Worm (Caenorhabditis elegans) whole organism, L4 larva: ENCODE data around the gene srd-12.

Source experiments
- D1046.2 ChIP-seq: fragments of 200-800 bp; sonication (Bioruptor generic); IDR thresholded peaks from 2 replicates; pipeline ENCODE4 v1.3.6; 2022; ENCODE audit warnings: missing genetic modification characterization, missing compliant biosample characterization
- T26A8.4 ChIP-seq: fragments of 200-800 bp; sonication (Bioruptor generic); IDR thresholded peaks from 2 replicates; pipeline ENCODE4 v1.3.6; 2022; ENCODE audit warnings: missing genetic modification characterization, missing compliant biosample characterization
- Y105C5A.15 ChIP-seq: fragments of 200-800 bp; sonication (Bioruptor generic); IDR thresholded peaks from 2 replicates; pipeline ENCODE4 v1.3.6; 2022; ENCODE audit warnings: missing genetic modification characterization, missing compliant biosample characterization
- ZK546.5 ChIP-seq, 2 experiments: sonication (generic microtip); optimal IDR thresholded peaks; 2 replicates each; lab custom pipeline; 2017; ENCODE audit warnings: missing biosample characterization in 2 of 2, missing genetic modification characterization in 2 of 2
- aha-1 ChIP-seq: fragments of 150-350 bp; peaks from one replicate; lab custom pipeline; 2014; ENCODE audit warnings: missing biosample characterization, missing genetic modification characterization
- aly-2 ChIP-seq: sonication (generic microtip); optimal IDR thresholded peaks from 2 replicates; lab custom pipeline; 2018; ENCODE audit warnings: missing biosample characterization, missing genetic modification characterization
- ama-1 ChIP-seq: fragments of 150-350 bp; optimal IDR thresholded peaks from 2 replicates; lab custom pipeline; 2014; ENCODE audit warnings: inconsistent platforms, mixed read lengths
- arid-1 ChIP-seq: fragments of 200-800 bp; sonication (Bioruptor generic); conservative IDR thresholded peaks from 2 replicates; pipeline ENCODE4 v1.3.6; 2022; ENCODE audit warnings: missing genetic modification reagents, missing genetic modification characterization, missing compliant biosample characterization
- ceh-20 ChIP-seq: fragments of 200-800 bp; sonication (Bioruptor generic); IDR thresholded peaks from 2 replicates; pipeline ENCODE4 v1.3.6; 2022; ENCODE audit warnings: missing genetic modification reagents, missing genetic modification characterization, missing compliant biosample characterization
- ceh-32 ChIP-seq: sonication (generic microtip); optimal IDR thresholded peaks from 2 replicates; lab custom pipeline; 2016; ENCODE audit warnings: mild to moderate bottlenecking, missing genetic modification characterization, missing compliant biosample characterization; ENCODE audit not compliant: poor library complexity
- daf-16 ChIP-seq, 3 experiments: sonication (generic microtip); optimal IDR thresholded peaks; 2 replicates each; lab custom pipeline; 2016 to 2017; ENCODE audit warnings: missing genetic modification characterization in 3 of 3, missing genetic modification reagents in 3 of 3, mild to moderate bottlenecking in 2 of 3, missing compliant biosample characterization in 2 of 3, missing biosample characterization in 1 of 3, moderate library complexity in 1 of 3
- daf-19 ChIP-seq: fragments of 200-800 bp; sonication (Bioruptor generic); conservative IDR thresholded peaks from 2 replicates; pipeline ENCODE4 v1.3.6; 2022; ENCODE audit warnings: missing genetic modification characterization, missing compliant biosample characterization
- daf-8 ChIP-seq: fragments of 200-800 bp; sonication (Bioruptor generic); IDR thresholded peaks from 2 replicates; pipeline ENCODE4 v1.3.6; 2022; ENCODE audit warnings: missing genetic modification characterization, missing compliant biosample characterization
- dmd-9 ChIP-seq: fragments of 200-800 bp; sonication (Bioruptor generic); IDR thresholded peaks from 2 replicates; pipeline ENCODE4 v1.3.6; 2022; ENCODE audit warnings: missing genetic modification reagents, missing genetic modification characterization, missing compliant biosample characterization
- dpl-1 ChIP-seq: fragments of 150-350 bp; optimal IDR thresholded peaks from 2 replicates; lab custom pipeline; 2014; ENCODE audit warnings: missing biosample characterization, missing genetic modification reagents, missing genetic modification characterization
- dve-1 ChIP-seq: sonication (generic microtip); optimal IDR thresholded peaks from 2 replicates; lab custom pipeline; 2017; ENCODE audit warnings: antibody characterized with exemption, mild to moderate bottlenecking, missing genetic modification characterization, missing compliant biosample characterization; ENCODE audit not compliant: insufficient read depth
- egl-27 ChIP-seq: sonication (generic microtip); optimal IDR thresholded peaks from 3 replicates; lab custom pipeline; 2017; ENCODE audit warnings: missing biosample characterization, missing genetic modification reagents, missing genetic modification characterization
- egl-43 ChIP-seq: fragments of 200-800 bp; sonication (Bioruptor generic); IDR thresholded peaks from 2 replicates; pipeline ENCODE4 v1.3.6; 2022; ENCODE audit warnings: missing genetic modification reagents, missing genetic modification characterization, missing compliant biosample characterization
- fos-1 ChIP-seq: fragments of 150-350 bp; optimal IDR thresholded peaks from 2 replicates; lab custom pipeline; 2014; ENCODE audit warnings: missing biosample characterization, missing genetic modification characterization
- gei-8 ChIP-seq: fragments of 200-800 bp; sonication (Bioruptor generic); optimal IDR thresholded peaks from 2 replicates; lab custom pipeline; 2018; ENCODE audit warnings: mild to moderate bottlenecking, missing genetic modification characterization, missing compliant biosample characterization
- hif-1 ChIP-seq, 2 experiments: sonication (generic microtip); optimal IDR thresholded peaks; 2 replicates each; lab custom pipeline; 2016 to 2017; ENCODE audit warnings: missing compliant biosample characterization in 2 of 2, missing genetic modification characterization in 2 of 2, missing genetic modification reagents in 2 of 2, missing genotype in 2 of 2, mild to moderate bottlenecking in 1 of 2
- hlh-30 ChIP-seq: sonication (generic microtip); optimal IDR thresholded peaks from 2 replicates; lab custom pipeline; 2017; ENCODE audit warnings: antibody characterized with exemption, mild to moderate bottlenecking, missing genetic modification characterization, missing compliant biosample characterization; ENCODE audit not compliant: insufficient read depth
- hmg-1.1 ChIP-seq: fragments of 200-800 bp; sonication (Bioruptor generic); IDR thresholded peaks from 2 replicates; pipeline ENCODE4 v1.3.6; 2022; ENCODE audit warnings: missing genetic modification reagents, missing genetic modification characterization, missing compliant biosample characterization
- jun-1 ChIP-seq: fragments of 150-350 bp; optimal IDR thresholded peaks from 2 replicates; lab custom pipeline; 2014; ENCODE audit warnings: missing biosample characterization, missing genetic modification reagents, missing genetic modification characterization
- lin-1 ChIP-seq: fragments of 200-800 bp; sonication (Bioruptor generic); IDR thresholded peaks from 2 replicates; pipeline ENCODE4 v1.3.6; 2022; ENCODE audit warnings: missing genetic modification reagents, missing genetic modification characterization, missing compliant biosample characterization
- lin-13 ChIP-seq: fragments of 150-350 bp; optimal IDR thresholded peaks from 2 replicates; lab custom pipeline; 2014; ENCODE audit warnings: missing biosample characterization, missing genetic modification reagents, missing genetic modification characterization
- lir-3 ChIP-seq: sonication (generic microtip); optimal IDR thresholded peaks from 2 replicates; lab custom pipeline; 2016; ENCODE audit warnings: mild to moderate bottlenecking, missing genetic modification characterization, missing compliant biosample characterization
- lsy-2 ChIP-seq, 2 experiments: fragments of 150-350 bp in 1 of 2; sonication (generic microtip) in 1 of 2; optimal IDR thresholded peaks; 2 replicates each; lab custom pipeline; 2014 to 2017; ENCODE audit warnings: missing biosample characterization in 2 of 2, missing genetic modification characterization in 2 of 2
- madf-9 ChIP-seq: fragments of 200-800 bp; sonication (Bioruptor generic); conservative IDR thresholded peaks from 2 replicates; pipeline ENCODE4 v1.3.6; 2022; ENCODE audit warnings: missing genetic modification reagents, missing genetic modification characterization, missing compliant biosample characterization
- mdl-1 ChIP-seq, 2 experiments: fragments of 150-350 bp in 1 of 2; sonication (generic microtip) in 1 of 2; optimal IDR thresholded peaks; 2 replicates each; lab custom pipeline; 2014 to 2017; ENCODE audit warnings: missing biosample characterization in 2 of 2, missing genetic modification characterization in 2 of 2
- mes-2 ChIP-seq: sonication (generic microtip); optimal IDR thresholded peaks from 2 replicates; lab custom pipeline; 2016; ENCODE audit warnings: missing genotype, mild to moderate bottlenecking, missing genetic modification characterization, missing compliant biosample characterization; ENCODE audit not compliant: poor library complexity, severe bottlenecking
- mxl-3 ChIP-seq: fragments of 200-800 bp; sonication (Bioruptor generic); optimal IDR thresholded peaks from 2 replicates; lab custom pipeline; 2018; ENCODE audit warnings: mild to moderate bottlenecking, missing genetic modification characterization, missing compliant biosample characterization
- nhr-11 ChIP-seq: fragments of 150-350 bp; optimal IDR thresholded peaks from 2 replicates; lab custom pipeline; 2014; ENCODE audit warnings: missing biosample characterization, missing genetic modification characterization
- nhr-111 ChIP-seq: fragments of 200-800 bp; sonication (Bioruptor generic); optimal IDR thresholded peaks from 2 replicates; lab custom pipeline; 2018; ENCODE audit warnings: mild to moderate bottlenecking, missing genetic modification characterization, missing compliant biosample characterization
- nhr-28 ChIP-seq: fragments of 150-350 bp; optimal IDR thresholded peaks from 2 replicates; lab custom pipeline; 2014; ENCODE audit warnings: missing biosample characterization, missing genetic modification characterization
- nhr-41 ChIP-seq: fragments of 200-800 bp; sonication (Bioruptor generic); IDR thresholded peaks from 2 replicates; pipeline ENCODE4 v1.3.6; 2022; ENCODE audit warnings: missing genetic modification reagents, missing genetic modification characterization, missing compliant biosample characterization
- nhr-48 ChIP-seq: sonication (generic microtip); optimal IDR thresholded peaks from 2 replicates; lab custom pipeline; 2016; ENCODE audit warnings: mild to moderate bottlenecking, missing genetic modification characterization, missing compliant biosample characterization
- nhr-6 ChIP-seq: fragments of 150-350 bp; optimal IDR thresholded peaks from 2 replicates; lab custom pipeline; 2014; ENCODE audit warnings: missing biosample characterization, missing genetic modification characterization
- nhr-77 ChIP-seq: fragments of 150-350 bp; optimal IDR thresholded peaks from 2 replicates; lab custom pipeline; 2014; ENCODE audit warnings: missing biosample characterization, missing genetic modification characterization
- pqm-1 ChIP-seq: sonication (generic microtip); optimal IDR thresholded peaks from 2 replicates; lab custom pipeline; 2017; ENCODE audit warnings: missing biosample characterization, missing genetic modification characterization
- spr-3 ChIP-seq: fragments of 200-800 bp; sonication (Bioruptor generic); optimal IDR thresholded peaks from 2 replicates; lab custom pipeline; 2018; ENCODE audit warnings: mild to moderate bottlenecking, missing genetic modification characterization, missing compliant biosample characterization
- unc-130 ChIP-seq: sonication (generic microtip); optimal IDR thresholded peaks from 2 replicates; lab custom pipeline; 2016; ENCODE audit warnings: missing genetic modification reagents, missing genetic modification characterization, missing compliant biosample characterization
- unc-62 ChIP-seq, 3 experiments: fragments of 150-350 bp in 1 of 3; sonication (generic microtip); optimal IDR thresholded peaks in 2 of 3; peaks in 1 of 3; 1 replicate in 1 of 3; 2 replicates in 2 of 3; lab custom pipeline; 2014 to 2017; ENCODE audit warnings: missing biosample characterization in 3 of 3, missing genetic modification characterization in 3 of 3, missing genetic modification reagents in 3 of 3, missing genotype in 1 of 3
- zfp-2 ChIP-seq: sonication (generic microtip); optimal IDR thresholded peaks from 2 replicates; lab custom pipeline; 2016; ENCODE audit warnings: mild to moderate bottlenecking, missing genetic modification characterization, missing compliant biosample characterization

srd-12 gene

DNA sequence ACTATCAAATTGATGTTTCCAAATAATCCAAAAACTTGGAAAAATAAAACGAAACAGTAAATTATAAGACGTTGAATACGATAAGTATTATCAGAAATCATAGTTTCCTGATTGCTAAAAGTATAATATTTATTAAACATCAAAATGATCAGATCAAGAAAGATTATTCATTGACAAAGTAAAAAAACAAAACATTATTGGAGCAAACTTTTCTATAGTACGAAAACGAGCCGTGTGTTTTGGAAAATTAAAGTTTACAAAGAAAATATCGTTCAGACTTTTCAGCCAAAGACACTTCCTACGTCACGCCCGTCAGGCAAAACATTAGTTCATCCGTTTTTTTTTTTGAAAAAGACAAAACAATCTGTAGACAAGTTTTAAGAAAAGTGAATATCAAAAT is 6.3 kb downstream of the srd-12 start, which contains the start of gene srsx-15:
TSS of gene srsx-15 (minus strand) at position 101 of the 400 bp plus-strand sequence.
- TF ChIP-seq mdl-1 (tag; optimal IDR thresholded peaks at IDR 0.05; lab: Kevin White, UChicago) (no peak), ama-1 (no peak), lir-3 (tag; lab: Kevin White, UChicago) (no peak), arid-1 (no peak), mxl-3 (GFP tag; lab: Kevin White, UChicago) (no peak), zfp-2 (tag; lab: Kevin White, UChicago) (no peak), daf-16 (GFP tag; optimal IDR thresholded peaks at IDR 0.05; lab: Kevin White, UChicago) (no peak), daf-16 (tag; optimal IDR thresholded peaks at IDR 0.05; lab: Kevin White, UChicago) (no peak), unc-62 (GFP tag; optimal IDR thresholded peaks at IDR 0.05 in 1 of 2; lab: Kevin White, UChicago) (no peak), unc-62 (tag; optimal IDR thresholded peaks at IDR 0.05; lab: Kevin White, UChicago) (no peak), daf-8 (GFP tag; lab: Robert Waterston, UW) (no peak), egl-27 (tag; lab: Kevin White, UChicago) (no peak), madf-9 (no peak), dmd-9 (GFP tag; lab: Robert Waterston, UW) (no peak), aha-1 (tag; lab: Kevin White, UChicago) (no peak), nhr-6 (tag; lab: Kevin White, UChicago) (no peak), egl-43 (GFP tag; lab: Robert Waterston, UW) (no peak), unc-130 (GFP tag; lab: Kevin White, UChicago) (no peak), spr-3 (no peak), daf-19 (GFP tag; lab: Robert Waterston, UW) (no peak)

DNA sequence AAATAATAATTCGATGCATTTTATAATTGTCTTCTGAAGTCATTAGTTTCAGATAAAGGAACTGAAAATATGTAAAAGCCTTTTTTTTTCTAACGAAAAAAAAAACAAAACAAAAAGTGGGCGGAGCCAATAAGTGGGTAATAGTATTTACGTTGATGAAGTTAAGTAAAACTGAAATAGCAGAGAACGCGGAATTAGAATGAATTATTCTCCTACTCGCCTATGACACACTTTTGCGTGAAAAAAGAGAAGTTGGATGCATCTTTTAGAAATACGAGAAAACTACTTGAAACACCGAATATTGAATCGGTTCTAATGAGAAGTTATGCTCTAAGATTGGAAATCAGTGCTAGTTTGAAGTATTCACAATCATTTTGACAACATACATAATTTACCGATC is 10.4 kb downstream of the srd-12 start, which contains the start of gene srsx-16:
TSS of gene srsx-16 (minus strand) at position 101 of the 400 bp plus-strand sequence.
- TF ChIP-seq D1046.2 (GFP tag; lab: Robert Waterston, UW), result no peak
- no peak for TF ChIP-seq mes-2 (tag; lab: Kevin White, UChicago)
- TF ChIP-seq aly-2 (tag; lab: Kevin White, UChicago), result no peak
- TF ChIP-seq fos-1 (tag; lab: Kevin White, UChicago), result no peak
- no peak for TF ChIP-seq lin-1
- TF ChIP-seq ZK546.5 (tag; optimal IDR thresholded peaks at IDR 0.05; lab: Kevin White, UChicago), result no peak
- no peak for TF ChIP-seq nhr-11 (tag; lab: Kevin White, UChicago)
- TF ChIP-seq mxl-3 (GFP tag; lab: Kevin White, UChicago), result no peak
- TF ChIP-seq ceh-32 (tag; lab: Kevin White, UChicago), result no peak

DNA sequence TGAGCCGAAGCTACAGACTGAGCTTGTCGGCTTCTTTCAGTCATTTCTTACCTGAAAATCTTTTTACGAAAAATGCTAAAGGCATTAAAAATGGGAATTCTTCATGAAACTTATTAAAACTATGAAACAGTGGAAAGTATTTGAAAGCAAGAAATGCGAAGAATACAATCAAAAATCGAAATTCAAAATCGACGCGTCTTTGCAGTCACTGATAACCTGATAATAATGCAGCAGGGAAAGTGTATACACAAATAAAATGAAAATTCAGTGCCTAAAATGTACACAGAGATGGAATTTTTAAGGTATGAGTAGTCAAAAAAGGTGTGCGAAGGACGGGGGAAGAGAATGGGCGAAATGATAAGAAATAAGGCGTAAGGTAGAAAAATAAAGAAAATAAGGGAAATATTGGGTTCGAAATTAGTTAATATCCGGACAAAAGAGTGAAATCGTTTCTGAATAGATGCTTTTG is 15.5 kb downstream of the srd-12 start, which contains the start of gene C39H7.4:
TSS of gene C39H7.4 (minus strand) at position 51 of the 469 bp plus-strand sequence.
- TF ChIP-seq lsy-2 (tag; optimal IDR thresholded peaks at IDR 0.05; lab: Kevin White, UChicago) (no peak), ZK546.5 (tag; optimal IDR thresholded peaks at IDR 0.05; lab: Kevin White, UChicago) (no peak), mdl-1 (tag; optimal IDR thresholded peaks at IDR 0.05; lab: Kevin White, UChicago) (no peak), Y105C5A.15 (GFP tag; lab: Robert Waterston, UW) (no peak), pqm-1 (tag; lab: Kevin White, UChicago) (peak; percentile 93), dve-1 (tag; lab: Kevin White, UChicago) (no peak), nhr-48 (no peak), daf-16 (GFP tag; optimal IDR thresholded peaks at IDR 0.05; lab: Kevin White, UChicago) (no peak), daf-16 (tag; optimal IDR thresholded peaks at IDR 0.05; lab: Kevin White, UChicago) (peak; percentile 91), nhr-28 (tag; lab: Kevin White, UChicago) (peak; percentile 87)

DNA sequence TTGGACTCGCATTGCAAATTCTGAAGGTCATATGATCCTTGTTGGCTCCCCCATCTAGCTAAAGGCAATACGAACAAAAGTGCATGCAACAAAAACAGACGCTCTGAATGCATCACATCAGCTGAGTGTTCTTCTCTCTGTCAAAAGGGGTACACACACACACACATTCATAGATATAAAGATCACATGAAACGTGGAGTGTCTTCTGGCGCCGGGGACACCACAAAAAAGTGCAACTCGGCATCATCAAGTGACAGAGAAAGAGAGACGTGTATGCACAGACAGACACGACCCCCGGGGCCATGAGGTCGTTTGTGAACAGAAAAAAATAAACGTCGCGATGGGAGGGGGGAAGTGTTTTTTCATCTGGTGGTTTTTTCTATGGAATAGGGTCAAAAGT is 22.7 kb downstream of the srd-12 start:
- peak; percentile 87 for TF ChIP-seq hmg-1.1
- TF ChIP-seq T26A8.4 (GFP tag; lab: Robert Waterston, UW), result no peak; the same call in 1 of the 2 replicates
- no peak for TF ChIP-seq dmd-9 (GFP tag; lab: Robert Waterston, UW)
- TF ChIP-seq gei-8 (GFP tag; lab: Kevin White, UChicago), result peak; percentile 68
- peak; percentile 64 for TF ChIP-seq aha-1 (tag; lab: Kevin White, UChicago)
- TF ChIP-seq nhr-41 (GFP tag; lab: Robert Waterston, UW), result no peak
- TF ChIP-seq dpl-1 (GFP tag; lab: Kevin White, UChicago), result peak; percentile 53
- TF ChIP-seq lin-13, result peak; percentile 9
- TF ChIP-seq nhr-111, result no peak
- peak; percentile 13 for TF ChIP-seq jun-1 (tag; lab: Kevin White, UChicago)
- peak; percentile 77 for TF ChIP-seq nhr-77 (tag; lab: Kevin White, UChicago)
- peak; percentile 65 for TF ChIP-seq mes-2 (tag; lab: Kevin White, UChicago)
- TF ChIP-seq hlh-30 (tag; lab: Kevin White, UChicago), result peak; percentile 99
- TF ChIP-seq hif-1 (tag; optimal IDR thresholded peaks at IDR 0.05; lab: Kevin White, UChicago), result peak; percentile 39 to 88
- peak; percentile 61 for TF ChIP-seq ama-1
- TF ChIP-seq ceh-20, result peak; percentile 91
